Fruit fly (Drosophila melanogaster) whole organism, prepupa: ENCODE results near the gene CG15747.

Source experiments
- Blimp-1 ChIP-seq: fragments of 200-800 bp; sonication (Bioruptor generic); optimal IDR thresholded peaks from 3 replicates; lab custom pipeline; 2017; ENCODE audit warnings: missing biosample characterization, missing genetic modification characterization, mild to moderate bottlenecking, moderate library complexity, missing genetic modification reagents
- CG10631 ChIP-seq: fragments of 200-800 bp; sonication (Bioruptor generic); optimal IDR thresholded peaks from 2 replicates; lab custom pipeline; 2016; ENCODE audit warnings: missing biosample characterization, missing genetic modification characterization
- CG10669 ChIP-seq: fragments of 200-800 bp; sonication (Bioruptor generic); optimal IDR thresholded peaks from 3 replicates; lab custom pipeline; 2018; ENCODE audit warnings: missing biosample characterization, mild to moderate bottlenecking, missing genetic modification characterization, moderate library complexity
- CG11294 ChIP-seq: fragments of 200-800 bp; sonication (Bioruptor generic); IDR thresholded peaks from 2 replicates; pipeline ENCODE4 v1.3.6; 2022; ENCODE audit warnings: missing biosample characterization, missing genetic modification characterization
- CG11762 ChIP-seq: fragments of 200-800 bp; sonication (Bioruptor generic); optimal IDR thresholded peaks from 3 replicates; lab custom pipeline; 2016; ENCODE audit warnings: missing biosample characterization, missing genetic modification characterization; ENCODE audit not compliant: insufficient read depth
- CG11902 ChIP-seq: fragments of 200-800 bp; sonication (Bioruptor generic); optimal IDR thresholded peaks from 3 replicates; lab custom pipeline; 2016; ENCODE audit warnings: missing biosample characterization, missing genetic modification characterization
- CG16779 ChIP-seq: fragments of 200-800 bp; sonication (Bioruptor generic); optimal IDR thresholded peaks from 3 replicates; lab custom pipeline; 2017; ENCODE audit warnings: missing biosample characterization, mild to moderate bottlenecking, missing genetic modification characterization
- CG3032 ChIP-seq: fragments of 200-800 bp; optimal IDR thresholded peaks from 2 replicates; lab custom pipeline; 2019; ENCODE audit warnings: missing biosample characterization, mild to moderate bottlenecking, missing genetic modification characterization, moderate library complexity
- CG31627 ChIP-seq: fragments of 200-800 bp; sonication (Bioruptor generic); optimal IDR thresholded peaks from 3 replicates; lab custom pipeline; 2016; ENCODE audit warnings: missing biosample characterization, missing genetic modification characterization
- CG32006 ChIP-seq: fragments of 200-800 bp; sonication (Bioruptor generic); optimal IDR thresholded peaks from 3 replicates; lab custom pipeline; 2017; ENCODE audit warnings: missing biosample characterization, mild to moderate bottlenecking, missing genetic modification characterization
- CG34406 ChIP-seq: fragments of 200-800 bp; sonication (Bioruptor generic); optimal IDR thresholded peaks from 3 replicates; lab custom pipeline; 2016; ENCODE audit warnings: missing biosample characterization, missing genetic modification characterization
- CG3919 ChIP-seq: fragments of 200-800 bp; sonication (Bioruptor generic); optimal IDR thresholded peaks from 3 replicates; lab custom pipeline; 2016; ENCODE audit warnings: missing biosample characterization, missing genetic modification characterization
- CG6163 ChIP-seq: fragments of 200-800 bp; sonication (Bioruptor generic); IDR thresholded peaks from 3 replicates; pipeline ENCODE4 v1.3.6; 2022; ENCODE audit warnings: missing biosample characterization, missing genetic modification characterization
- CG6276 ChIP-seq: fragments of 200-800 bp; sonication (Bioruptor generic); optimal IDR thresholded peaks from 2 replicates; lab custom pipeline; 2017; ENCODE audit warnings: missing biosample characterization, mild to moderate bottlenecking, missing genetic modification characterization
- CG6792 ChIP-seq: fragments of 200-800 bp; sonication (Bioruptor generic); optimal IDR thresholded peaks from 3 replicates; lab custom pipeline; 2016; ENCODE audit warnings: missing biosample characterization, missing genetic modification characterization
- CG6808 ChIP-seq: fragments of 200-800 bp; sonication (Bioruptor generic); optimal IDR thresholded peaks from 3 replicates; lab custom pipeline; 2017; ENCODE audit warnings: missing biosample characterization, missing genetic modification characterization, mild to moderate bottlenecking, moderate library complexity, missing genetic modification reagents
- CG8632 ChIP-seq: fragments of 200-800 bp; sonication (Bioruptor generic); optimal IDR thresholded peaks from 3 replicates; lab custom pipeline; 2016; ENCODE audit warnings: missing biosample characterization, missing genetic modification characterization
- Eip75B ChIP-seq: fragments of 200-800 bp; sonication (Bioruptor generic); optimal IDR thresholded peaks from 3 replicates; lab custom pipeline; 2016; ENCODE audit warnings: missing biosample characterization, missing genetic modification characterization
- Eip78C ChIP-seq: fragments of 200-800 bp; sonication (Bioruptor generic); peaks from one replicate; lab custom pipeline; 2016; ENCODE audit warnings: missing biosample characterization, missing genetic modification characterization
- Gug ChIP-seq: fragments of 200-800 bp; sonication (Bioruptor generic); IDR thresholded peaks from 2 replicates; pipeline ENCODE4 v1.3.6; 2022; ENCODE audit warnings: missing biosample characterization, missing genetic modification characterization
- Hr38 ChIP-seq: sonication (Bioruptor generic); optimal IDR thresholded peaks from 2 replicates; lab custom pipeline; 2016; ENCODE audit warnings: missing biosample characterization, missing genetic modification characterization
- Hr39 ChIP-seq: fragments of 200-800 bp; sonication (Bioruptor generic); optimal IDR thresholded peaks from 2 replicates; lab custom pipeline; 2016; ENCODE audit warnings: missing biosample characterization, missing genetic modification characterization
- Hr4 ChIP-seq: fragments of 200-800 bp; sonication (Bioruptor generic); optimal IDR thresholded peaks from 3 replicates; lab custom pipeline; 2016; ENCODE audit warnings: missing biosample characterization, missing genetic modification characterization
- Met ChIP-seq: fragments of 200-800 bp; sonication (Bioruptor generic); optimal IDR thresholded peaks from 3 replicates; lab custom pipeline; 2016; ENCODE audit warnings: missing biosample characterization, missing genetic modification characterization
- OdsH ChIP-seq: fragments of 200-800 bp; sonication (Bioruptor generic); optimal IDR thresholded peaks from 3 replicates; lab custom pipeline; 2016; ENCODE audit warnings: missing biosample characterization, missing genetic modification characterization
- Smox ChIP-seq: fragments of 200-800 bp; sonication (Bioruptor generic); optimal IDR thresholded peaks from 3 replicates; lab custom pipeline; 2016; ENCODE audit warnings: missing biosample characterization, missing genetic modification characterization
- Sox102F ChIP-seq: fragments of 200-800 bp; sonication (Bioruptor generic); optimal IDR thresholded peaks from 2 replicates; lab custom pipeline; 2016; ENCODE audit warnings: missing biosample characterization, mild to moderate bottlenecking, missing genetic modification characterization
- achi ChIP-seq: fragments of 200-800 bp; sonication (Bioruptor generic); optimal IDR thresholded peaks from 3 replicates; lab custom pipeline; 2016; ENCODE audit warnings: missing biosample characterization, missing genetic modification characterization
- acj6 ChIP-seq: fragments of 200-800 bp; sonication (Bioruptor generic); optimal IDR thresholded peaks from 3 replicates; lab custom pipeline; 2016; ENCODE audit warnings: missing biosample characterization, missing genetic modification characterization
- cyc ChIP-seq: fragments of 200-800 bp; sonication (Bioruptor generic); optimal IDR thresholded peaks from 3 replicates; lab custom pipeline; 2016; ENCODE audit warnings: missing biosample characterization, missing genetic modification characterization
- dac ChIP-seq: fragments of 200-800 bp; sonication (Bioruptor generic); optimal IDR thresholded peaks from 2 replicates; lab custom pipeline; 2017; ENCODE audit warnings: missing biosample characterization, mild to moderate bottlenecking, missing genetic modification characterization
- eg ChIP-seq: fragments of 200-800 bp; sonication (Bioruptor generic); IDR thresholded peaks from 3 replicates; pipeline ENCODE4 v1.3.6; 2022; ENCODE audit warnings: missing biosample characterization, missing genetic modification characterization
- esn ChIP-seq: fragments of 200-800 bp; sonication (Bioruptor generic); optimal IDR thresholded peaks from 2 replicates; lab custom pipeline; 2016; ENCODE audit warnings: missing biosample characterization, mild to moderate bottlenecking, missing genetic modification characterization, moderate library complexity
- fd59A ChIP-seq: fragments of 200-800 bp; sonication (Bioruptor generic); optimal IDR thresholded peaks from 2 replicates; lab custom pipeline; 2017; ENCODE audit warnings: missing biosample characterization, mild to moderate bottlenecking, missing genetic modification characterization, missing genetic modification reagents
- fd85E ChIP-seq: fragments of 200-800 bp; sonication (Bioruptor generic); optimal IDR thresholded peaks from 3 replicates; lab custom pipeline; 2016; ENCODE audit warnings: missing biosample characterization, missing genetic modification characterization
- fkh ChIP-seq: fragments of 200-800 bp; sonication (Bioruptor generic); optimal IDR thresholded peaks from 3 replicates; lab custom pipeline; 2017; ENCODE audit warnings: missing biosample characterization, mild to moderate bottlenecking, missing genetic modification characterization, moderate library complexity
- lz ChIP-seq: fragments of 200-800 bp; sonication (Bioruptor generic); optimal IDR thresholded peaks from 3 replicates; lab custom pipeline; 2016; ENCODE audit warnings: missing biosample characterization, missing genetic modification characterization
- salr ChIP-seq, 2 experiments: fragments of 200-800 bp; sonication (Bioruptor generic); optimal IDR thresholded peaks; 3 replicates each; lab custom pipeline; 2016 to 2018; ENCODE audit warnings: missing biosample characterization in 2 of 2, missing genetic modification characterization in 2 of 2, mild to moderate bottlenecking in 1 of 2
- ss ChIP-seq, 2 experiments: fragments of 200-800 bp; sonication (Bioruptor generic); optimal IDR thresholded peaks; 2 replicates in 1 of 2; 3 replicates in 1 of 2; lab custom pipeline; 2017 to 2018; ENCODE audit warnings: mild to moderate bottlenecking in 2 of 2, missing biosample characterization in 2 of 2, missing genetic modification characterization in 2 of 2, moderate library complexity in 1 of 2
- svp ChIP-seq: fragments of 200-800 bp; sonication (Bioruptor generic); peaks from one replicate; lab custom pipeline; 2016; ENCODE audit warnings: missing biosample characterization, missing genetic modification characterization
- topi ChIP-seq: fragments of 200-800 bp; sonication (Bioruptor generic); optimal IDR thresholded peaks from 3 replicates; lab custom pipeline; 2016; ENCODE audit warnings: missing biosample characterization, missing genetic modification characterization
- vri ChIP-seq: fragments of 200-800 bp; sonication (Bioruptor generic); optimal IDR thresholded peaks from 3 replicates; lab custom pipeline; 2016; ENCODE audit warnings: missing biosample characterization, mild to moderate bottlenecking, missing genetic modification characterization

CG15747 gene

dm6 chrX:13319376-13319883 is 18.7 kb upstream of the CG15747 start (continued):
- TF ChIP-seq fd59A (GFP tag; lab: Kevin White, UChicago), result peak; percentile 21
- TF ChIP-seq Hr4 (GFP tag; lab: Kevin White, UChicago), result peak; percentile 37
- peak; percentile 32 for TF ChIP-seq lz (GFP tag; lab: Kevin White, UChicago)
- TF ChIP-seq CG11762, result peak; percentile 59
- TF ChIP-seq vri (GFP tag; lab: Kevin White, UChicago), result peak; percentile 47
- peak; percentile 72; the same call in 2 of the 3 replicates for TF ChIP-seq CG6163
- TF ChIP-seq CG6792 (GFP tag; lab: Kevin White, UChicago), result peak; percentile 28
- no peak for TF ChIP-seq Hr38
- peak; percentile 85 for TF ChIP-seq Eip78C (GFP tag; lab: Kevin White, UChicago)

dm6 chrX:13320697-13321445 is 17.2 kb upstream of the CG15747 start:
- TF ChIP-seq Eip78C (GFP tag; lab: Kevin White, UChicago) (peak; percentile 82), Met (peak; percentile 0), CG8632 (GFP tag; lab: Kevin White, UChicago) (peak; percentile 17), topi (GFP tag; lab: Kevin White, UChicago) (no peak), CG10631 (peak; percentile 2), fd59A (GFP tag; lab: Kevin White, UChicago) (no peak), svp (GFP tag; lab: Kevin White, UChicago) (peak; percentile 58), Smox (GFP tag; lab: Kevin White, UChicago) (peak; percentile 9), CG31627 (GFP tag; lab: Kevin White, UChicago) (no peak), Hr4 (GFP tag; lab: Kevin White, UChicago) (peak; percentile 11), Blimp-1 (GFP tag; lab: Kevin White, UChicago) (no peak), esn (peak; percentile 24), OdsH (GFP tag; lab: Kevin White, UChicago) (peak; percentile 16), Gug (GFP tag; lab: Robert Waterston, UW) (no peak), CG6163 (0 out of 3 replicates have a peak, but pooled peaks have one; percentile 28), CG11902 (no peak), acj6 (GFP tag; lab: Kevin White, UChicago) (no peak), lz (GFP tag; lab: Kevin White, UChicago) (no peak), CG3032 (no peak), eg (GFP tag; lab: Robert Waterston, UW) (peak; percentile 18; the same call in 1 of the 3 replicates), CG3919 (no peak), CG34406 (GFP tag; lab: Kevin White, UChicago) (peak; percentile 14), CG32006 (GFP tag; lab: Kevin White, UChicago) (peak; percentile 53), achi (GFP tag; lab: Kevin White, UChicago) (peak; percentile 1), Hr39 (GFP tag; lab: Kevin White, UChicago) (no peak), fd85E (GFP tag; lab: Kevin White, UChicago) (no peak)
- TF ChIP-seq, all 60 proteins: peak for 14

- TF ChIP-seq fkh (GFP tag; lab: Kevin White, UChicago), result peak; percentile 87
- no peak for TF ChIP-seq fd85E (GFP tag; lab: Kevin White, UChicago)
Measured at dm6 chrX:13322405-13322804, 15.7 kb upstream of the CG15747 start.

dm6 chrX:13323114-13323513 is 15.0 kb upstream of the CG15747 start:
- TF ChIP-seq CG11902 (peak; percentile 49), dac (GFP tag; lab: Kevin White, UChicago) (no peak), salr (GFP tag; optimal IDR thresholded peaks at IDR 0.05; lab: Kevin White, UChicago) (peak in 1 of 2 experiments; percentile 48), CG16779 (tag; lab: Kevin White, UChicago) (no peak), Hr38 (no peak), ss (GFP tag; optimal IDR thresholded peaks at IDR 0.05; lab: Kevin White, UChicago) (no peak), CG31627 (GFP tag; lab: Kevin White, UChicago) (peak; percentile 81), CG11294 (GFP tag; lab: Robert Waterston, UW) (peak; percentile 8; the same call in 1 of the 2 replicates), fd85E (GFP tag; lab: Kevin White, UChicago) (no peak), CG10631 (peak; percentile 55), CG34406 (GFP tag; lab: Kevin White, UChicago) (peak; percentile 72), Gug (GFP tag; lab: Robert Waterston, UW) (no peak), CG3919 (peak; percentile 44), cyc (GFP tag; lab: Kevin White, UChicago) (peak; percentile 76), lz (GFP tag; lab: Kevin White, UChicago) (peak; percentile 78), Sox102F (GFP tag; lab: Kevin White, UChicago) (peak; percentile 76), CG11762 (peak; percentile 4), Eip75B (GFP tag; lab: Kevin White, UChicago) (peak; percentile 43), Met (peak; percentile 79), CG6792 (GFP tag; lab: Kevin White, UChicago) (peak; percentile 66), Hr39 (GFP tag; lab: Kevin White, UChicago) (peak; percentile 81), CG6808 (GFP tag; lab: Kevin White, UChicago) (no peak), CG6276 (GFP tag; lab: Kevin White, UChicago) (peak; percentile 2), CG10669 (GFP tag; lab: Kevin White, UChicago) (peak; percentile 6)
